Worm (Caenorhabditis elegans) whole organism, midembryonic: ENCODE measurements around the gene nlp-60.
A peak's percentile ranks its signal among the peaks of the same experiment; 100 is the strongest.

Experiments used
- T22C8.4 ChIP-seq: fragments of 200-800 bp; sonication (Bioruptor generic); IDR thresholded peaks from 2 replicates; pipeline ENCODE4 v1.3.6; 2022; ENCODE audit warnings: missing genetic modification characterization, missing compliant biosample characterization
- cog-1 ChIP-seq: sonication (generic microtip); optimal IDR thresholded peaks from 2 replicates; lab custom pipeline; 2016; ENCODE audit warnings: missing genetic modification characterization, missing compliant biosample characterization
- flt-1 ChIP-seq: fragments of 200-800 bp; sonication (Bioruptor generic); IDR thresholded peaks from 2 replicates; pipeline ENCODE4 v1.3.6; 2022; ENCODE audit warnings: missing genetic modification characterization, missing compliant biosample characterization
- klf-2 ChIP-seq: fragments of 200-800 bp; sonication (Bioruptor generic); conservative IDR thresholded peaks from 2 replicates; pipeline ENCODE4 v1.3.6; 2022; ENCODE audit warnings: missing genetic modification reagents, missing genetic modification characterization, missing compliant biosample characterization
- med-1 ChIP-seq: sonication (generic microtip); optimal IDR thresholded peaks from 2 replicates; lab custom pipeline; 2017; ENCODE audit warnings: missing genetic modification characterization, mild to moderate bottlenecking, missing compliant biosample characterization, antibody characterized with exemption, missing genetic modification reagents; ENCODE audit not compliant: insufficient read depth
- ref-1 ChIP-seq: fragments of 200-800 bp; sonication (Bioruptor generic); conservative IDR thresholded peaks from 2 replicates; pipeline ENCODE4 v1.3.6; 2022; ENCODE audit warnings: missing genetic modification reagents, missing genetic modification characterization, missing compliant biosample characterization
- tab-1 ChIP-seq: fragments of 200-800 bp; sonication (Bioruptor generic); IDR thresholded peaks from 2 replicates; pipeline ENCODE4 v1.3.6; 2022; ENCODE audit warnings: missing genetic modification characterization, missing compliant biosample characterization
- ztf-23 ChIP-seq: fragments of 200-800 bp; sonication (Bioruptor generic); IDR thresholded peaks from 2 replicates; pipeline ENCODE4 v1.3.6; 2022; ENCODE audit warnings: missing genetic modification reagents, missing genetic modification characterization, missing compliant biosample characterization
- ztf-29 ChIP-seq: fragments of 200-800 bp; sonication (Bioruptor generic); IDR thresholded peaks from 2 replicates; pipeline ENCODE4 v1.3.6; 2022; ENCODE audit warnings: missing genetic modification reagents, missing genetic modification characterization, missing compliant biosample characterization

nlp-60 gene

ce11 chrIV:8654115-8654628 is 25.0 kb downstream of the nlp-60 start, which contains the start of gene C49C8.1:
TSS of gene C49C8.1 (plus strand) at chrIV:8654578.
- TF ChIP-seq flt-1 (no peak), ztf-29 (no peak)

- TF ChIP-seq tab-1 (GFP tag; lab: Robert Waterston, UW) (no peak), med-1 (GFP tag; lab: Kevin White, UChicago) (no peak), ztf-29 (no peak), cog-1 (tag; lab: Kevin White, UChicago) (no peak), ref-1 (GFP tag; lab: Robert Waterston, UW) (no peak), klf-2 (no peak), ztf-23 (GFP tag; lab: Robert Waterston, UW) (no peak), flt-1 (no peak), T22C8.4 (GFP tag; lab: Robert Waterston, UW) (no peak)
These were observed 25.5 kb downstream of the nlp-60 start, which contains the start of gene C49C8.5 for ce11 chrIV:8653592-8653991. TSS of gene C49C8.5 (minus strand) at chrIV:8653664.

- TF ChIP-seq T22C8.4 (GFP tag; lab: Robert Waterston, UW) (no peak), ref-1 (GFP tag; lab: Robert Waterston, UW) (no peak), cog-1 (tag; lab: Kevin White, UChicago) (no peak)
These were observed 27.3 kb downstream of the nlp-60 start, which contains the start of gene C49C8.8 for ce11 chrIV:8651835-8652234. TSS of gene C49C8.8 (plus strand) at chrIV:8652135.

ce11 chrIV:8650696-8651095 is 28.4 kb downstream of the nlp-60 start, which contains the start of gene C49C8.2:
TSS of gene C49C8.2 (plus strand) at chrIV:8651088.
- TF ChIP-seq cog-1 (tag; lab: Kevin White, UChicago) (no peak), ztf-29 (no peak), klf-2 (no peak), flt-1 (no peak), T22C8.4 (GFP tag; lab: Robert Waterston, UW) (no peak), tab-1 (GFP tag; lab: Robert Waterston, UW) (no peak), med-1 (GFP tag; lab: Kevin White, UChicago) (no peak), ref-1 (GFP tag; lab: Robert Waterston, UW) (no peak), ztf-23 (GFP tag; lab: Robert Waterston, UW) (no peak)

ce11 chrIV:8648502-8648901 is 30.6 kb downstream of the nlp-60 start, which contains the start of gene cyp-33E1:
TSS of gene cyp-33E1 (minus strand) at chrIV:8648602.
- TF ChIP-seq ztf-29 (no peak), flt-1 (no peak), med-1 (GFP tag; lab: Kevin White, UChicago) (no peak), T22C8.4 (GFP tag; lab: Robert Waterston, UW) (no peak), ztf-23 (GFP tag; lab: Robert Waterston, UW) (no peak), ref-1 (GFP tag; lab: Robert Waterston, UW) (no peak), tab-1 (GFP tag; lab: Robert Waterston, UW) (no peak), klf-2 (no peak), cog-1 (tag; lab: Kevin White, UChicago) (no peak)

DNA sequence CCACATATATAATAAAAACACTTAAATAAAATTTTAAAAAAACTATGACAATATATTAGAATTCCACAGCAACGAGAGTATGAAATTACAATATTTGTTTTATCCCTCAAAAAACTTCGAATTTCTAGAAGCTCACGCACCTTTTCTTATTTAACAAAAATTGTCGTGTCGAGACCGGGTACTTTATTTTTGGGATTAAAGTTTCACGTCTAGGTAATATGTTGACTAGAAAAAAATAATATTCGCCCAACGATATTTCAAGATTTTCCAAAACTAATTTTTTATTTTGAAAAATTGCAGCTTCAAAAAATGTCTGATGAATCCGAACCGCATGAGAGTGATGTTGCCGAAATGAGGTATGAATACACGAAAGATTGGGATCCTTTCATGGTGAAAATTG is 34.7 kb downstream of the nlp-60 start, which contains the start of gene C49C8.3:
C49C8.3 (plus strand) TSS at position 301 of the 400 bp plus-strand sequence.
- TF ChIP-seq cog-1 (tag; lab: Kevin White, UChicago) (no peak), flt-1 (no peak), klf-2 (no peak), T22C8.4 (GFP tag; lab: Robert Waterston, UW) (no peak), ref-1 (GFP tag; lab: Robert Waterston, UW) (no peak), ztf-29 (no peak), tab-1 (GFP tag; lab: Robert Waterston, UW) (no peak), ztf-23 (GFP tag; lab: Robert Waterston, UW) (no peak)

- TF ChIP-seq tab-1 (GFP tag; lab: Robert Waterston, UW) (no peak), ztf-29 (no peak), ref-1 (GFP tag; lab: Robert Waterston, UW) (no peak), med-1 (GFP tag; lab: Kevin White, UChicago) (no peak)
These were observed 40.4 kb downstream of the nlp-60 start, which contains the start of gene F42A9.9 for ce11 chrIV:8638761-8639160. TSS of gene F42A9.9 (minus strand) at chrIV:8638861.

- TF ChIP-seq ztf-29 (no peak), tab-1 (GFP tag; lab: Robert Waterston, UW) (no peak), T22C8.4 (GFP tag; lab: Robert Waterston, UW) (no peak), ztf-23 (GFP tag; lab: Robert Waterston, UW) (no peak), flt-1 (no peak), cog-1 (tag; lab: Kevin White, UChicago) (no peak), klf-2 (no peak), ref-1 (GFP tag; lab: Robert Waterston, UW) (no peak), med-1 (GFP tag; lab: Kevin White, UChicago) (no peak)
These were observed 48.1 kb downstream of the nlp-60 start, which contains the start of gene dgk-4 for ce11 chrIV:8631033-8631432. TSS of gene dgk-4 (plus strand) at chrIV:8631333.

ce11 chrIV:8630243-8630642 is 48.9 kb downstream of the nlp-60 start:
- no peak for TF ChIP-seq tab-1 (GFP tag; lab: Robert Waterston, UW)
- TF ChIP-seq klf-2, result no peak
- no peak for TF ChIP-seq T22C8.4 (GFP tag; lab: Robert Waterston, UW)
- TF ChIP-seq ztf-23 (GFP tag; lab: Robert Waterston, UW), result no peak
- no peak for TF ChIP-seq ztf-29

DNA sequence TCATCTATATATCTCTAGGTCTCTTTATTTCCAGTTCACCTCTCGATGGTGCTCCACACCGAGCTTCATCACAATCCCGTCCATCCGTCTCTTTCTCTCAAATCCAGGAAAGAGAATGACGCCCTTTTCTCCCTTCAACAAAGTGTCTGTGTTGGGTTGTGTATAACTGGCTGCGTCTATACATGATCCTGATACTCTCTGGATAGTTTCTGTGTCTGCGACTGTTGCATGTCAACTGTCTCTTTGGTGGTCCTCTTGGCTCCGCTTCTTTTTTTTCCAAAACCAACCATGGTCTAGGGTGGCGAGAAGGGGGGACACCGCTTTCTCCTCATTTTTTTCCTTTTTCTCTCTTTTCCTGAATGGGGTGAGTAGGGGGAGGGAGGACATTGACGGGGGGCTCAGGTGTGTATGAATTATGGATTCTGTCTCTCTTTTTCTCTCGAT is 49.5 kb downstream of the nlp-60 start:
- TF ChIP-seq T22C8.4 (GFP tag; lab: Robert Waterston, UW) (no peak), cog-1 (tag; lab: Kevin White, UChicago) (no peak), flt-1 (0 out of 2 replicates have a peak, but pooled peaks have one; percentile 5), tab-1 (GFP tag; lab: Robert Waterston, UW) (no peak), med-1 (GFP tag; lab: Kevin White, UChicago) (no peak), ztf-23 (GFP tag; lab: Robert Waterston, UW) (0 out of 2 replicates have a peak, but pooled peaks have one; percentile 43)
